Fruit fly (Drosophila melanogaster) whole organism, embryonic: ENCODE data around the gene Bet5.

Experiments used
- ATbp ChIP-seq: fragments of 200-800 bp; sonication (Bioruptor generic); optimal IDR thresholded peaks from 2 replicates; lab custom pipeline; 2017; ENCODE audit warnings: missing biosample characterization, mild to moderate bottlenecking, missing genetic modification characterization, missing genetic modification reagents
- Bdp1 ChIP-seq: fragments of 200-800 bp; sonication (Bioruptor generic); optimal IDR thresholded peaks from 3 replicates; lab custom pipeline; 2016; ENCODE audit warnings: missing biosample characterization, missing genetic modification characterization
- CG10209 ChIP-seq: fragments of 200-800 bp; sonication (Bioruptor generic); optimal IDR thresholded peaks from 3 replicates; lab custom pipeline; 2017; ENCODE audit warnings: missing biosample characterization, mild to moderate bottlenecking, missing genetic modification characterization, missing genetic modification reagents
- CG10979 ChIP-seq: fragments of 200-800 bp; sonication (Bioruptor generic); optimal IDR thresholded peaks from 2 replicates; lab custom pipeline; 2018; ENCODE audit warnings: missing biosample characterization, mild to moderate bottlenecking, missing genetic modification characterization, moderate library complexity
- CG12219 ChIP-seq: fragments of 200-800 bp; sonication (Bioruptor generic); optimal IDR thresholded peaks from 3 replicates; lab custom pipeline; 2018; ENCODE audit warnings: missing biosample characterization, mild to moderate bottlenecking, missing genetic modification characterization
- CG12744 ChIP-seq: fragments of 200-800 bp; sonication (Bioruptor generic); optimal IDR thresholded peaks from 2 replicates; lab custom pipeline; 2016; ENCODE audit warnings: missing biosample characterization, missing genetic modification characterization
- CG12769 ChIP-seq: fragments of 200-800 bp; sonication (Bioruptor generic); optimal IDR thresholded peaks from 2 replicates; lab custom pipeline; 2019; ENCODE audit warnings: missing biosample characterization, mild to moderate bottlenecking, missing genetic modification characterization, moderate library complexity
- CG15479 ChIP-seq: fragments of 200-800 bp; sonication (Bioruptor generic); optimal IDR thresholded peaks from 3 replicates; lab custom pipeline; 2019; ENCODE audit warnings: missing biosample characterization, mild to moderate bottlenecking, missing genetic modification characterization, moderate library complexity
- CG16813 ChIP-seq: fragments of 200-800 bp; sonication (Bioruptor generic); IDR thresholded peaks from 3 replicates; pipeline ENCODE4 v1.3.6; 2022; ENCODE audit warnings: missing biosample characterization, missing genetic modification characterization; ENCODE audit not compliant: partially characterized antibody
- CG17361 ChIP-seq: fragments of 200-800 bp; sonication (Bioruptor generic); IDR thresholded peaks from 3 replicates; pipeline ENCODE4 v1.3.6; 2022; ENCODE audit warnings: missing biosample characterization, missing genetic modification characterization
- CG18764 ChIP-seq: fragments of 200-800 bp; sonication (Bioruptor generic); optimal IDR thresholded peaks from 3 replicates; lab custom pipeline; 2016; ENCODE audit warnings: missing biosample characterization, missing genetic modification characterization
- CG2202 ChIP-seq: fragments of 200-800 bp; sonication (Bioruptor generic); optimal IDR thresholded peaks from 2 replicates; lab custom pipeline; 2018; ENCODE audit warnings: missing biosample characterization, mild to moderate bottlenecking, missing genetic modification characterization
- CG3065 ChIP-seq: fragments of 200-800 bp; sonication (Bioruptor generic); optimal IDR thresholded peaks from 2 replicates; lab custom pipeline; 2016; ENCODE audit warnings: missing biosample characterization, missing genetic modification characterization
- CG31441 ChIP-seq: fragments of 200-800 bp; sonication (Bioruptor generic); IDR thresholded peaks from 2 replicates; pipeline ENCODE4 v1.3.6; 2022; ENCODE audit warnings: missing biosample characterization, missing genetic modification characterization
- CG32532 ChIP-seq: fragments of 200-800 bp; sonication (Bioruptor generic); IDR thresholded peaks from 2 replicates; pipeline ENCODE4 v1.3.6; 2022; ENCODE audit warnings: missing biosample characterization, missing genetic modification characterization
- CG32767 ChIP-seq: fragments of 200-800 bp; sonication (Bioruptor generic); IDR thresholded peaks from 2 replicates; pipeline ENCODE4 v1.3.6; 2022; ENCODE audit warnings: missing biosample characterization, missing genetic modification characterization
- CG3847 ChIP-seq: fragments of 200-800 bp; sonication (Bioruptor generic); IDR thresholded peaks from 2 replicates; pipeline ENCODE4 v1.3.6; 2022; ENCODE audit warnings: missing biosample characterization, missing genetic modification characterization
- CG8290 ChIP-seq, 3 experiments: fragments of 200-800 bp; sonication (Bioruptor generic); optimal IDR thresholded peaks; 2 replicates each; lab custom pipeline; 2016 to 2019; ENCODE audit warnings: missing biosample characterization in 3 of 3, missing genetic modification characterization in 3 of 3, mild to moderate bottlenecking in 2 of 3, moderate library complexity in 1 of 3
- CG8388 ChIP-seq: fragments of 200-800 bp; sonication (Bioruptor generic); optimal IDR thresholded peaks from 2 replicates; lab custom pipeline; 2019; ENCODE audit warnings: missing biosample characterization, mild to moderate bottlenecking, missing genetic modification characterization, moderate library complexity
- CG8924 ChIP-seq: fragments of 200-800 bp; optimal IDR thresholded peaks from 3 replicates; lab custom pipeline; 2019; ENCODE audit warnings: missing biosample characterization, mild to moderate bottlenecking, missing genetic modification characterization, moderate library complexity
- D ChIP-seq, 2 experiments: fragments of 200-800 bp in 1 of 2; fragments of >200 bp in 1 of 2; sonication (Bioruptor generic) in 1 of 2; optimal IDR thresholded peaks; 2 replicates in 1 of 2; 3 replicates in 1 of 2; lab custom pipeline; 2017; ENCODE audit warnings: mild to moderate bottlenecking in 1 of 2, missing biosample characterization in 1 of 2, missing genetic modification characterization in 1 of 2, missing genetic modification reagents in 1 of 2
- Dek ChIP-seq: fragments of 200-800 bp; sonication (Bioruptor generic); optimal IDR thresholded peaks from 3 replicates; lab custom pipeline; 2019; ENCODE audit warnings: missing biosample characterization, mild to moderate bottlenecking, missing genetic modification characterization, moderate library complexity
- Ets65A ChIP-seq: fragments of 200-800 bp; sonication (Bioruptor generic); peaks from one replicate; lab custom pipeline; 2016; ENCODE audit warnings: missing biosample characterization, missing genetic modification characterization
- GATAe ChIP-seq: fragments of 200-800 bp; sonication (Bioruptor generic); conservative IDR thresholded peaks from 2 replicates; pipeline ENCODE4 v1.3.6; 2022; ENCODE audit warnings: missing biosample characterization, missing genetic modification characterization
- H2.0 ChIP-seq: fragments of 200-800 bp; sonication (Bioruptor generic); IDR thresholded peaks from 2 replicates; pipeline ENCODE4 v1.3.6; 2022; ENCODE audit warnings: missing biosample characterization, missing genetic modification characterization
- MESR4 ChIP-seq: fragments of 200-800 bp; sonication (Bioruptor generic); optimal IDR thresholded peaks from 2 replicates; lab custom pipeline; 2018; ENCODE audit warnings: missing biosample characterization, mild to moderate bottlenecking, missing genetic modification characterization, moderate library complexity
- Meics ChIP-seq: fragments of 200-800 bp; sonication (Bioruptor generic); optimal IDR thresholded peaks from 2 replicates; lab custom pipeline; 2017; ENCODE audit warnings: missing biosample characterization, mild to moderate bottlenecking, missing genetic modification characterization
- Oli ChIP-seq: fragments of 200-800 bp; sonication (Bioruptor generic); optimal IDR thresholded peaks from 2 replicates; lab custom pipeline; 2018; ENCODE audit warnings: missing biosample characterization, mild to moderate bottlenecking, missing genetic modification characterization, moderate library complexity
- Opbp ChIP-seq: fragments of 200-800 bp; sonication (Bioruptor generic); IDR thresholded peaks from 3 replicates; pipeline ENCODE4 v1.3.6; 2022; ENCODE audit warnings: missing biosample characterization, missing genetic modification characterization; ENCODE audit not compliant: partially characterized antibody
- Sry-δ ChIP-seq: fragments of 200-800 bp; sonication (Bioruptor generic); optimal IDR thresholded peaks from 2 replicates; lab custom pipeline; 2016; ENCODE audit warnings: missing biosample characterization, missing genetic modification characterization
- TFAM ChIP-seq: fragments of 200-800 bp; sonication (Bioruptor generic); optimal IDR thresholded peaks from 2 replicates; lab custom pipeline; 2017; ENCODE audit warnings: missing biosample characterization, missing genetic modification characterization, inconsistent platforms
- Usf ChIP-seq: fragments of 200-800 bp; sonication (Bioruptor generic); optimal IDR thresholded peaks from 2 replicates; lab custom pipeline; 2017; ENCODE audit warnings: missing genotype, missing biosample characterization, missing genetic modification characterization
- YL-1 ChIP-seq: fragments of 200-800 bp; sonication (Bioruptor generic); optimal IDR thresholded peaks from 3 replicates; lab custom pipeline; 2017; ENCODE audit warnings: missing biosample characterization, mild to moderate bottlenecking, missing genetic modification characterization
- ab ChIP-seq: fragments of 200-800 bp; sonication (Bioruptor generic); optimal IDR thresholded peaks from 2 replicates; lab custom pipeline; 2016; ENCODE audit warnings: missing biosample characterization, missing genetic modification characterization
- cad ChIP-seq: fragments of >200 bp; optimal IDR thresholded peaks from 2 replicates; lab custom pipeline; 2017; ENCODE audit warnings: missing biosample characterization, missing genetic modification characterization
- cg ChIP-seq: fragments of 200-800 bp; sonication (Bioruptor generic); optimal IDR thresholded peaks from 3 replicates; lab custom pipeline; 2019; ENCODE audit warnings: missing biosample characterization, mild to moderate bottlenecking, missing genetic modification characterization, moderate library complexity
- chinmo ChIP-seq: fragments of 200-800 bp; sonication (Bioruptor generic); IDR thresholded peaks from 4 replicates; pipeline ENCODE4 v1.3.6; 2022; ENCODE audit warnings: missing biosample characterization, missing genetic modification characterization; ENCODE audit not compliant: partially characterized antibody
- dmrt99B ChIP-seq: fragments of 200-800 bp; sonication (Bioruptor generic); optimal IDR thresholded peaks from 2 replicates; lab custom pipeline; 2018; ENCODE audit warnings: missing biosample characterization, mild to moderate bottlenecking, missing genetic modification characterization, moderate library complexity
- hb ChIP-seq: fragments of 200-800 bp; sonication (Bioruptor generic); IDR thresholded peaks from 3 replicates; pipeline ENCODE4 v1.3.6; 2022; ENCODE audit warnings: missing biosample characterization, missing genetic modification characterization; ENCODE audit not compliant: partially characterized antibody
- her ChIP-seq: fragments of 200-800 bp; sonication (Bioruptor generic); optimal IDR thresholded peaks from 2 replicates; lab custom pipeline; 2016; ENCODE audit warnings: missing biosample characterization, missing genetic modification characterization
- jumu ChIP-seq: fragments of 200-800 bp; sonication (Bioruptor generic); optimal IDR thresholded peaks from 3 replicates; lab custom pipeline; 2016; ENCODE audit warnings: missing biosample characterization, missing genetic modification characterization
- knrl ChIP-seq: fragments of 200-800 bp; sonication (Bioruptor generic); IDR thresholded peaks from 3 replicates; pipeline ENCODE4 v1.3.6; 2022; ENCODE audit warnings: missing biosample characterization, missing genetic modification characterization; ENCODE audit not compliant: partially characterized antibody
- lilli ChIP-seq: fragments of 200-800 bp; sonication (Bioruptor generic); optimal IDR thresholded peaks from 3 replicates; lab custom pipeline; 2016; ENCODE audit warnings: missing biosample characterization, missing genetic modification characterization
- oc ChIP-seq: fragments of 200-800 bp; sonication (Bioruptor generic); optimal IDR thresholded peaks from 2 replicates; lab custom pipeline; 2018; ENCODE audit warnings: missing biosample characterization, mild to moderate bottlenecking, missing genetic modification characterization, moderate library complexity
- org-1 ChIP-seq: fragments of 200-800 bp; sonication (Bioruptor generic); optimal IDR thresholded peaks from 2 replicates; lab custom pipeline; 2017; ENCODE audit warnings: missing biosample characterization, missing genetic modification characterization
- row ChIP-seq: fragments of 200-800 bp; sonication (Bioruptor generic); IDR thresholded peaks from 3 replicates; pipeline ENCODE4 v1.3.6; 2022; ENCODE audit warnings: missing biosample characterization, missing genetic modification characterization
- sd ChIP-seq: fragments of 200-800 bp; sonication (Bioruptor generic); optimal IDR thresholded peaks from 3 replicates; lab custom pipeline; 2018; ENCODE audit warnings: missing biosample characterization, mild to moderate bottlenecking, missing genetic modification characterization, moderate library complexity
- stc ChIP-seq: fragments of 200-800 bp; sonication (Bioruptor generic); IDR thresholded peaks from 2 replicates; pipeline ENCODE4 v1.3.6; 2022; ENCODE audit warnings: missing biosample characterization, missing genetic modification characterization
- usp ChIP-seq: fragments of >200 bp; optimal IDR thresholded peaks from 2 replicates; lab custom pipeline; 2017; ENCODE audit warnings: missing biosample characterization, missing genetic modification characterization

The Bet5 gene

DNA sequence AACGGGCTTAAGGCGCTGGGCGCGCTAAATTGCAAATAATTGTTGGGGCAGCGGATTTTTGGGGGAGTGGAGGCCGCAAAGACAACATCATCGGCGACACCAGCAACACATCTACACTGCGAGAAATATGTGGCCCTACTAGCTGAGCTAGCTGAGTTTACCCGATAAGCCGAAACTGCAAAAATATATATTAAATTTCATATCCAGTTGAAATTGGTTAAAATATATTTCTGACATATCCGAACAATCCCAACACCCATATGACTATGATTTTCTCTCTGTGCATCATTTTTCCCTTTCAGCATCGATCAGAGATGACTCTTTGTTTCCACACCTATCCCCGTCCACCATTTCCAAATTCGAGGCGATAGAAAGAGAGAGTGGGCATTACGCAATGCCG lies 9.8 kb downstream of the Bet5 start (continued):
- no peak for TF ChIP-seq CG8290 (GFP tag; optimal IDR thresholded peaks at IDR 0.05; lab: Kevin White, UChicago)
- TF ChIP-seq CG8290 (tag; optimal IDR thresholded peaks at IDR 0.05; lab: Kevin White, UChicago), result peak in 1 of 2 experiments; percentile 82
- TF ChIP-seq Opbp (GFP tag; lab: Robert Waterston, UW), result no peak
- TF ChIP-seq TFAM (GFP tag; lab: Kevin White, UChicago), result no peak
- TF ChIP-seq CG31441, result peak; percentile 87
- peak; percentile 71 for TF ChIP-seq oc
- no peak for TF ChIP-seq CG15479 (GFP tag; lab: Kevin White, UChicago)
- peak; percentile 81 for TF ChIP-seq Oli
- TF ChIP-seq D (optimal IDR thresholded peaks at IDR 0.05; lab: Kevin White, UChicago), result no peak
- peak; percentile 73 for TF ChIP-seq D (GFP tag; optimal IDR thresholded peaks at IDR 0.05; lab: Kevin White, UChicago)
- peak; percentile 64 for TF ChIP-seq CG10209 (GFP tag; lab: Kevin White, UChicago)
- TF ChIP-seq Usf, result peak; percentile 16
- TF ChIP-seq CG18764, result peak; percentile 35
- TF ChIP-seq jumu (GFP tag; lab: Kevin White, UChicago), result peak; percentile 20
- no peak for TF ChIP-seq MESR4
- TF ChIP-seq lilli (GFP tag; lab: Kevin White, UChicago), result peak; percentile 50
- no peak for TF ChIP-seq usp (GFP tag; lab: Kevin White, UChicago)
- no peak for TF ChIP-seq chinmo (GFP tag; lab: Robert Waterston, UW)
- peak; percentile 85 for TF ChIP-seq ATbp (GFP tag; lab: Kevin White, UChicago)
- TF ChIP-seq cg (GFP tag; lab: Kevin White, UChicago), result no peak
- TF ChIP-seq CG12769 (tag; lab: Kevin White, UChicago), result peak; percentile 80
- peak; percentile 77 for TF ChIP-seq row (GFP tag; lab: Robert Waterston, UW)
- no peak for TF ChIP-seq CG16813
- TF ChIP-seq CG3065, result no peak
- peak; percentile 90 for TF ChIP-seq Ets65A
- TF ChIP-seq her (GFP tag; lab: Kevin White, UChicago), result peak; percentile 3
- TF ChIP-seq YL-1 (GFP tag; lab: Kevin White, UChicago), result no peak
- TF ChIP-seq CG3847 (GFP tag; lab: Robert Waterston, UW), result peak; percentile 52; the same call in 1 of the 2 replicates
- peak; percentile 67 for TF ChIP-seq CG32767 (GFP tag; lab: Robert Waterston, UW)
- TF ChIP-seq org-1, result peak; percentile 53
- no peak for TF ChIP-seq cad (GFP tag; lab: Kevin White, UChicago)
- peak; percentile 67 for TF ChIP-seq CG8388
- peak; percentile 9 for TF ChIP-seq sd (tag; lab: Kevin White, UChicago)
- peak; percentile 43 for TF ChIP-seq Bdp1 (GFP tag; lab: Kevin White, UChicago)
- no peak for TF ChIP-seq knrl
- peak; percentile 73 for TF ChIP-seq H2.0 (GFP tag; lab: Robert Waterston, UW)
- TF ChIP-seq Meics (GFP tag; lab: Kevin White, UChicago), result peak; percentile 66
- TF ChIP-seq ab, result peak; percentile 21
- no peak for TF ChIP-seq CG2202 (tag; lab: Kevin White, UChicago)
- no peak for TF ChIP-seq hb (GFP tag; lab: Robert Waterston, UW)
- no peak for TF ChIP-seq Sry-δ (GFP tag; lab: Kevin White, UChicago)
- TF ChIP-seq GATAe, result 0 out of 2 replicates have a peak, but pooled peaks have one; percentile 9
- peak; percentile 63 for TF ChIP-seq CG8924
- peak; percentile 74 for TF ChIP-seq CG10979 (tag; lab: Kevin White, UChicago)
- peak; percentile 77; the same call in 2 of the 3 replicates for TF ChIP-seq CG17361 (GFP tag; lab: Robert Waterston, UW)
- peak; percentile 77 for TF ChIP-seq CG32532 (GFP tag; lab: Robert Waterston, UW)
- peak; percentile 84 for TF ChIP-seq dmrt99B
- TF ChIP-seq CG12219 (GFP tag; lab: Kevin White, UChicago), result peak; percentile 72
- peak; percentile 60 for TF ChIP-seq Dek (tag; lab: Kevin White, UChicago)
- TF ChIP-seq CG12744 (GFP tag; lab: Kevin White, UChicago), result no peak
- peak; percentile 67 for TF ChIP-seq stc
